Fruit fly (Drosophila melanogaster): Measurements from ENCODE around the gene CG15597.

DNA sequence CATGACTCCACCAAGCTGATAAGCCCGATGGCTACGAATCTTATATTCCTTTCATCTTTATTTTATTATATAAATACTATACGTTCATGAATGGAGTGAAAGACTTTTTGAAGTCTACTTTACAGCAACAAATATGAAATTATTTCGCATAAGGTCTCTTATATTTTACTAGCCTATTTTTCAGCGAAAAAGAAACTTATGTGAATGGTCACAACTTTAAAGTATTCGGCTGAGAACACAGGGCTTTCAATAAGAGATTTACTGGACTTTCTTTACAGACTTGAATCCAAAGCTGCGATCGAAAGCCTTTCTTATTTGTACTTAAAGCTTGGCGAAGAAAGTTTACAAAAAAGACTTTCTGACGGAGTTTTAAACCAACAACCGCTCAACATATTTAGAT, 46.0 kb downstream of the CG15597 start:
- TF ChIP-seq CTCF (optimal IDR thresholded peaks at IDR 0.05) (no peak), CG8478 (optimal IDR thresholded peaks at IDR 0.05) (no peak)

All from S2 (cell line).